Worm (Caenorhabditis elegans) whole organism, midembryonic: ENCODE results near the gene arle-14.

ENCODE experiments used
- T22C8.4 ChIP-seq: fragments of 200-800 bp; sonication (Bioruptor generic); IDR thresholded peaks from 2 replicates; pipeline ENCODE4 v1.3.6; 2022; ENCODE audit warnings: missing genetic modification characterization, missing compliant biosample characterization
- cog-1 ChIP-seq: sonication (generic microtip); optimal IDR thresholded peaks from 2 replicates; lab custom pipeline; 2016; ENCODE audit warnings: missing genetic modification characterization, missing compliant biosample characterization
- flt-1 ChIP-seq: fragments of 200-800 bp; sonication (Bioruptor generic); IDR thresholded peaks from 2 replicates; pipeline ENCODE4 v1.3.6; 2022; ENCODE audit warnings: missing genetic modification characterization, missing compliant biosample characterization
- klf-2 ChIP-seq: fragments of 200-800 bp; sonication (Bioruptor generic); conservative IDR thresholded peaks from 2 replicates; pipeline ENCODE4 v1.3.6; 2022; ENCODE audit warnings: missing genetic modification reagents, missing genetic modification characterization, missing compliant biosample characterization
- med-1 ChIP-seq: sonication (generic microtip); optimal IDR thresholded peaks from 2 replicates; lab custom pipeline; 2017; ENCODE audit warnings: missing genetic modification characterization, mild to moderate bottlenecking, missing compliant biosample characterization, antibody characterized with exemption, missing genetic modification reagents; ENCODE audit not compliant: insufficient read depth
- ref-1 ChIP-seq: fragments of 200-800 bp; sonication (Bioruptor generic); conservative IDR thresholded peaks from 2 replicates; pipeline ENCODE4 v1.3.6; 2022; ENCODE audit warnings: missing genetic modification reagents, missing genetic modification characterization, missing compliant biosample characterization
- ztf-23 ChIP-seq: fragments of 200-800 bp; sonication (Bioruptor generic); IDR thresholded peaks from 2 replicates; pipeline ENCODE4 v1.3.6; 2022; ENCODE audit warnings: missing genetic modification reagents, missing genetic modification characterization, missing compliant biosample characterization
- ztf-29 ChIP-seq: fragments of 200-800 bp; sonication (Bioruptor generic); IDR thresholded peaks from 2 replicates; pipeline ENCODE4 v1.3.6; 2022; ENCODE audit warnings: missing genetic modification reagents, missing genetic modification characterization, missing compliant biosample characterization

DNA sequence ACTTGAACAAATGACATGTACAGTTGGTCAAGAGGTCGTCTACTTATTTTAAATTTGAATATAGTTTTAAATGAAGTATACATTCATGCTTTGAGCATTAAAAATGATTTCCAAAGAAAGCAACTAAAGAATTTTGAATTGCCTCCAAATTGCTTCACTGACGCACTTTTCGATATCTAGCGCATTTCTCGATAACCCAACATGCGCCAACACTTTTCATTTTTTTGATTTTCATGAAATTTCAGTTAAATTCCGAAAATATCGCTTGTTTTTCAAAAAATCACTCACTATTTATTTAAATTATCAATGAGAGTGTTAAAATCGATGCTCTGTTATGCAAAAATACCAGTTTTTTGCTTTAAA lies 27.1 kb downstream of the arle-14 start:
- TF ChIP-seq T22C8.4 (no peak), ztf-23 (GFP tag; lab: Robert Waterston, UW) (no peak), cog-1 (tag; lab: Kevin White, UChicago) (no peak), med-1 (GFP tag; lab: Kevin White, UChicago) (no peak), flt-1 (GFP tag; lab: Robert Waterston, UW) (no peak), ref-1 (no peak), ztf-29 (GFP tag; lab: Robert Waterston, UW) (no peak), klf-2 (no peak)
